Fruit fly (Drosophila melanogaster) whole organism, prepupa: Measurements from ENCODE around the gene D.

Experiments used
- CG11762 ChIP-seq: fragments of 200-800 bp; sonication (Bioruptor generic); optimal IDR thresholded peaks from 3 replicates; lab custom pipeline; 2016; ENCODE audit warnings: missing biosample characterization, missing genetic modification characterization; ENCODE audit not compliant: insufficient read depth
- CG15336 ChIP-seq: fragments of 200-800 bp; sonication (Bioruptor generic); IDR thresholded peaks from 2 replicates; pipeline ENCODE4 v1.3.6; 2022; ENCODE audit warnings: missing biosample characterization, missing genetic modification characterization
- CG6808 ChIP-seq: fragments of 200-800 bp; sonication (Bioruptor generic); optimal IDR thresholded peaks from 3 replicates; lab custom pipeline; 2017; ENCODE audit warnings: missing biosample characterization, missing genetic modification characterization, mild to moderate bottlenecking, moderate library complexity, missing genetic modification reagents
- CG8632 ChIP-seq: fragments of 200-800 bp; sonication (Bioruptor generic); optimal IDR thresholded peaks from 3 replicates; lab custom pipeline; 2016; ENCODE audit warnings: missing biosample characterization, missing genetic modification characterization
- Gug ChIP-seq: fragments of 200-800 bp; sonication (Bioruptor generic); IDR thresholded peaks from 2 replicates; pipeline ENCODE4 v1.3.6; 2022; ENCODE audit warnings: missing biosample characterization, missing genetic modification characterization
- acj6 ChIP-seq: fragments of 200-800 bp; sonication (Bioruptor generic); optimal IDR thresholded peaks from 3 replicates; lab custom pipeline; 2016; ENCODE audit warnings: missing biosample characterization, missing genetic modification characterization
- svp ChIP-seq: fragments of 200-800 bp; sonication (Bioruptor generic); peaks from one replicate; lab custom pipeline; 2016; ENCODE audit warnings: missing biosample characterization, missing genetic modification characterization

DNA sequence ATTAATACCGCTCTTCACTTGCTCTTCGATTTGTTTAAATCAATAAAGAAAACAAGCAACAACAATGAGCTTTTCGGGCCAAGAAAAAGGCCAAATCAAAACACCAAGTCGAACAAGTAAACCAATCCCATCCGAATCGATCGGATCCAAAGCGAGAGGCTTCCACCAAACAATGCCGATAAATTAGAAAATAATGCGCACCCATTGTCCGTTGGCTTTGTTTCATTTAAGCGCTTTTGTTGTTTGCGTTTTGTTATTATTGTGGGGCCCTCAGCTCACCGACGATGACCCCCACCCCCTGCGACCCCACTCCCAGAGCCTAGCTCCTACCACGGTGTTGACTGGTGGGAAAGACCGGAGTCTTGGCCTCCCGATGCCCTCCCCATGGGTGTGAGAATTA lies 10.5 kb downstream of the D start:
- no peak for TF ChIP-seq acj6 (GFP tag; lab: Kevin White, UChicago)
- no peak for TF ChIP-seq Gug
- TF ChIP-seq svp (GFP tag; lab: Kevin White, UChicago), result no peak
- TF ChIP-seq CG11762 (GFP tag; lab: Kevin White, UChicago), result no peak
- TF ChIP-seq CG15336 (GFP tag; lab: Robert Waterston, UW), result no peak
- no peak for TF ChIP-seq CG6808 (GFP tag; lab: Kevin White, UChicago)
- TF ChIP-seq CG8632, result no peak
